Fruit fly (Drosophila melanogaster): ENCODE measurements around the gene colt.

DNA sequence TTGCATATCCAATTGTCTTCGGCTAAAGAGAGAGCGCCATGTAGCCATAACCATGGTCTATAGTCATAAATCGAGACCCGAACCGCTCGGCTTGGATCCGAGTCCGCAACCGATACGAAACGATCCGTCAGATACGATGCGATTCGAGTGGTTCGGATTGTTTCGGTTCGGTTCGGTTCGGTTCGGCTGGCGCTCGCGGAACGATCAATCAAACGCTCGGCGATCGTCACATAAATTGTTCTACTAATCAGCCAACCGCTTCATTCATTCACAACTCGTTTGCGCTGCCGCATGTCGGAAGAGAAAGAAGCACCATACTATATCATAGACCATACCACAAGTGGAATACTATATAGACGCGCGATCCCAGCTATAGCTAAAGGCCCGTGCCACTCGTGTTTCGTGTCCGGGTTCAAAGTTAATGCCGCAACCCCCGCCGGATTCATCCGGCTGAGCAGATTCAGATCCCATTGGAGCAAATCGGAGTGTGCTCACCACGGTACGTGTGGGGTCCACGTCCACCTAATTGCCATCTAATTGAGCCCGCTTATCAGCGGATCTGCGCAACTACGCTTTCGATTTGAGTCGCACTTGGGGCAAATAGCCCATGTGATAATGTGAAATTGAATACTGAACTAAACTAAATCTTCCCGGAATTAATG, 38.3 kb upstream of the colt start:
- TF ChIP-seq usp (GFP tag; optimal IDR thresholded peaks at IDR 0.05) (no peak), psq (optimal IDR thresholded peaks at IDR 0.05) (no peak)

Measured in whole organism.